Worm (Caenorhabditis elegans): Measurements from ENCODE around the gene T09D3.8.

DNA sequence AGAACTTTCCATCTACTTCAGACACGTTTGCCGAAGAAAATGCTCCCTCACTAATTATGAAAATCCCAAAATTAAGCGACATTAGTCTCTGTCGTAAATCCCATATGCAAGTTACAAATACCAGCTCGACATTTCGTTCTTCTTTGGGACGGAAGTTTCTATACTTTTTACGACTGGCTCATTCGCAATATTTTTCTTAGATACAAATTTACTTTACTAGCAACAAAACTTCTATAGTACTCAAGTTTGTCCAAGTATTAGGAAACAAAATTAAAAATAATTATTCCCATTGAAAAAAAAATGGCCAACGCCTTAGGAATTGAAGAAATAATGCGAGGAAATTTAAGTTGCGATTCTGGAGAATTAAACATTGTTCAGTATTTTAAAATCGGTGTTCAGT lies 34.0 kb upstream of the T09D3.8 start, which contains the start of gene srg-26:
- TF ChIP-seq ama-1 (optimal IDR thresholded peaks at IDR 0.05) (no peak), ama-1 (GFP tag; optimal IDR thresholded peaks at IDR 0.05) (no peak), rec-8 (tag; optimal IDR thresholded peaks at IDR 0.05) (no peak), bed-1 (GFP tag; IDR thresholded peaks at IDR 0.05) (no peak), snpc-4 (GFP tag; optimal IDR thresholded peaks at IDR 0.05) (no peak), snpc-4 (tag; optimal IDR thresholded peaks at IDR 0.05) (no peak), lsy-27 (tag; optimal IDR thresholded peaks at IDR 0.05; ENCODE audit: borderline replicate concordance, insufficient read depth) (no peak), ets-4 (GFP tag; optimal IDR thresholded peaks at IDR 0.05) (no peak), F39B2.1 (GFP tag; IDR thresholded peaks at IDR 0.05) (no peak), nhr-179 (tag; optimal IDR thresholded peaks at IDR 0.05) (no peak), unc-62 (GFP tag; optimal IDR thresholded peaks at IDR 0.05) (no peak), nfya-1 (tag; optimal IDR thresholded peaks at IDR 0.05; ENCODE audit: borderline replicate concordance, insufficient read depth) (no peak), dpff-1 (tag; optimal IDR thresholded peaks at IDR 0.05) (no peak), let-526 (GFP tag; IDR thresholded peaks at IDR 0.05) (no peak), lin-40 (tag; optimal IDR thresholded peaks at IDR 0.05) (no peak), akir-1 (GFP tag; optimal IDR thresholded peaks at IDR 0.05) (no peak)

Data from whole organism, young adult.